Fruit fly (Drosophila melanogaster) whole organism, embryonic: ENCODE measurements around the gene Art2.

ENCODE experiments used
- CG18619 ChIP-seq: fragments of 200-800 bp; sonication (Bioruptor generic); optimal IDR thresholded peaks from 3 replicates; lab custom pipeline; 2017; ENCODE audit warnings: missing biosample characterization, mild to moderate bottlenecking, missing genetic modification characterization
- CG5180 ChIP-seq: fragments of 200-800 bp; sonication (Bioruptor generic); optimal IDR thresholded peaks from 3 replicates; lab custom pipeline; 2017; ENCODE audit warnings: missing biosample characterization, missing genetic modification characterization, mild to moderate bottlenecking, moderate library complexity, missing genetic modification reagents
- CG7372 ChIP-seq: fragments of 200-800 bp; sonication (Bioruptor generic); IDR thresholded peaks from 2 replicates; pipeline ENCODE4 v1.3.6; 2022; ENCODE audit warnings: missing biosample characterization, missing genetic modification characterization
- CG9215 ChIP-seq: fragments of 200-800 bp; sonication (Bioruptor generic); IDR thresholded peaks from 2 replicates; pipeline ENCODE4 v1.3.6; 2022; ENCODE audit warnings: missing biosample characterization, missing genetic modification characterization
- Gsc ChIP-seq: fragments of 200-800 bp; sonication (Bioruptor generic); IDR thresholded peaks from 2 replicates; pipeline ENCODE4 v1.3.6; 2022; ENCODE audit warnings: missing biosample characterization, missing genetic modification characterization
- hkb ChIP-seq, 2 experiments: fragments of 200-800 bp in 1 of 2; fragments of >200 bp in 1 of 2; sonication (Bioruptor generic) in 1 of 2; IDR thresholded peaks in 1 of 2; optimal IDR thresholded peaks in 1 of 2; 2 replicates each; pipeline versions ENCODE4 v1.3.6 to Lab custom; 2017 to 2022; ENCODE audit warnings: missing biosample characterization in 1 of 2, missing genetic modification characterization in 1 of 2

DNA sequence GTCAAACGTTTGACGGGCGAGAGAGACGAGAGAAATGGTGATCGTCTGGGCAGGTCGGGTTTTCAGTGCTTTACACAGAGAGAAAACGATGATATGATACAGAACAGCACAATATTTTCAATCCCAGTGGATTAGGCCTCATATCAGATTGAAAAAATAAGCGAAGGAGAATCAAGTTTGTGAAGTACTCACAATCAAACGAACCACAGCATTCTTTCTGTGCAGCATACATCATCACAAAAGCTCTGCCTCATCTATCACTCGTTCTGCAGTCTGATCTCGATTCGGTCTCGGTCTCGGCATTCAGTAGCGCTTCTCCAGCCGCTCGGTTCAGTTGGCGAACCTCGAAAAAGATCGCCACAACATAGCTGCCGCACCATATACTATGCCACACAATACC, 43.1 kb upstream of the Art2 start, which contains the start of gene bdl:
- TF ChIP-seq CG7372 (GFP tag; lab: Robert Waterston, UW) (no peak), CG5180 (GFP tag; lab: Kevin White, UChicago) (no peak), CG9215 (GFP tag; lab: Robert Waterston, UW) (no peak), Gsc (GFP tag; lab: Robert Waterston, UW) (no peak), hkb (optimal IDR thresholded peaks at IDR 0.05; lab: Kevin White, UChicago) (no peak), hkb (GFP tag; IDR thresholded peaks at IDR 0.05; lab: Robert Waterston, UW) (peak; percentile 24; the same call in 1 of the 2 replicates), CG18619 (GFP tag; lab: Kevin White, UChicago) (no peak)
